Fruit fly (Drosophila melanogaster) whole organism, embryonic: ENCODE data around the gene CG32944.

Source experiments
- Bgb ChIP-seq: fragments of 200-800 bp; sonication (Bioruptor generic); IDR thresholded peaks from 2 replicates; pipeline ENCODE4 v1.3.6; 2022; ENCODE audit warnings: missing biosample characterization, missing genetic modification characterization; ENCODE audit not compliant: partially characterized antibody
- CG10366 ChIP-seq: fragments of 200-800 bp; sonication (Bioruptor generic); IDR thresholded peaks from 2 replicates; pipeline ENCODE4 v1.3.6; 2022; ENCODE audit warnings: missing biosample characterization, missing genetic modification characterization
- CG11398 ChIP-seq: fragments of 200-800 bp; sonication (Bioruptor generic); optimal IDR thresholded peaks from 2 replicates; lab custom pipeline; 2016; ENCODE audit warnings: missing biosample characterization, missing genetic modification characterization
- CG11696 ChIP-seq: fragments of 200-800 bp; sonication (Bioruptor generic); IDR thresholded peaks from 2 replicates; pipeline ENCODE4 v1.3.6; 2022; ENCODE audit warnings: missing biosample characterization, missing genetic modification characterization
- CG15073 ChIP-seq: fragments of 200-800 bp; sonication (Bioruptor generic); optimal IDR thresholded peaks from 2 replicates; lab custom pipeline; 2016; ENCODE audit warnings: missing biosample characterization, missing genetic modification characterization
- CG15269 ChIP-seq: fragments of 200-800 bp; sonication (Bioruptor generic); optimal IDR thresholded peaks from 2 replicates; lab custom pipeline; 2018; ENCODE audit warnings: missing biosample characterization, mild to moderate bottlenecking, missing genetic modification characterization, moderate library complexity
- CG17186 ChIP-seq: fragments of 200-800 bp; sonication (Bioruptor generic); optimal IDR thresholded peaks from 3 replicates; lab custom pipeline; 2017; ENCODE audit warnings: missing biosample characterization, missing genetic modification reagents, missing genetic modification characterization
- CG17385 ChIP-seq: fragments of 200-800 bp; sonication (Bioruptor generic); optimal IDR thresholded peaks from 3 replicates; lab custom pipeline; 2018; ENCODE audit warnings: missing biosample characterization, mild to moderate bottlenecking, missing genetic modification characterization
- CG17829 ChIP-seq: fragments of 200-800 bp; optimal IDR thresholded peaks from 2 replicates; lab custom pipeline; 2019; ENCODE audit warnings: missing biosample characterization, mild to moderate bottlenecking, missing genetic modification characterization, moderate library complexity
- CG2129 ChIP-seq: fragments of 200-800 bp; sonication (Bioruptor generic); IDR thresholded peaks from 2 replicates; pipeline ENCODE4 v1.3.6; 2022; ENCODE audit warnings: missing biosample characterization, missing genetic modification characterization; ENCODE audit not compliant: partially characterized antibody
- CG2199 ChIP-seq: fragments of 200-800 bp; sonication (Bioruptor generic); IDR thresholded peaks from 3 replicates; pipeline ENCODE4 v1.3.6; 2022; ENCODE audit warnings: missing biosample characterization, missing genetic modification characterization
- CG4617 ChIP-seq: fragments of 200-800 bp; sonication (Bioruptor generic); optimal IDR thresholded peaks from 3 replicates; lab custom pipeline; 2016; ENCODE audit warnings: missing biosample characterization, missing genetic modification characterization, borderline replicate concordance
- CG7963 ChIP-seq: fragments of 200-800 bp; sonication (Bioruptor generic); IDR thresholded peaks from 3 replicates; pipeline ENCODE4 v1.3.6; 2022; ENCODE audit warnings: missing biosample characterization, missing genetic modification characterization; ENCODE audit not compliant: partially characterized antibody
- Dfd ChIP-seq, 2 experiments: fragments of >200 bp; optimal IDR thresholded peaks; 2 replicates each; lab custom pipeline; 2017; ENCODE audit warnings: missing biosample characterization in 2 of 2, missing genetic modification characterization in 2 of 2
- E2f2 ChIP-seq: fragments of 200-800 bp; sonication (Bioruptor generic); IDR thresholded peaks from 2 replicates; pipeline ENCODE4 v1.3.6; 2022; ENCODE audit warnings: missing biosample characterization, missing genetic modification characterization
- Fer2 ChIP-seq: fragments of 200-800 bp; sonication (Bioruptor generic); optimal IDR thresholded peaks from 2 replicates; lab custom pipeline; 2018; ENCODE audit warnings: missing biosample characterization, mild to moderate bottlenecking, missing genetic modification characterization, moderate library complexity
- Gsc ChIP-seq: fragments of 200-800 bp; sonication (Bioruptor generic); IDR thresholded peaks from 2 replicates; pipeline ENCODE4 v1.3.6; 2022; ENCODE audit warnings: missing biosample characterization, missing genetic modification characterization
- Hr39 ChIP-seq: fragments of >200 bp; optimal IDR thresholded peaks from 2 replicates; lab custom pipeline; 2017
- Lhr ChIP-seq: fragments of 200-800 bp; sonication (Bioruptor generic); optimal IDR thresholded peaks from 3 replicates; lab custom pipeline; 2017; ENCODE audit warnings: mild to moderate bottlenecking, missing biosample characterization, missing genetic modification reagents, missing genetic modification characterization
- MBD-R2 ChIP-seq: fragments of 200-800 bp; sonication (Bioruptor generic); IDR thresholded peaks from 2 replicates; pipeline ENCODE4 v1.3.6; 2022; ENCODE audit warnings: missing biosample characterization, missing genetic modification characterization
- Meics ChIP-seq: fragments of 200-800 bp; sonication (Bioruptor generic); optimal IDR thresholded peaks from 2 replicates; lab custom pipeline; 2017; ENCODE audit warnings: missing biosample characterization, mild to moderate bottlenecking, missing genetic modification characterization
- NC2β ChIP-seq: fragments of 200-800 bp; sonication (Bioruptor generic); optimal IDR thresholded peaks from 2 replicates; lab custom pipeline; 2016; ENCODE audit warnings: missing biosample characterization, missing genetic modification characterization
- NFAT ChIP-seq: fragments of 200-800 bp; sonication (Bioruptor generic); IDR thresholded peaks from 2 replicates; pipeline ENCODE4 v1.3.6; 2022; ENCODE audit warnings: missing biosample characterization, missing genetic modification characterization
- Nf-YA ChIP-seq: fragments of 200-800 bp; sonication (Bioruptor generic); IDR thresholded peaks from 2 replicates; pipeline ENCODE4 v1.3.6; 2022; ENCODE audit warnings: missing biosample characterization, missing genetic modification characterization
- NfI ChIP-seq: fragments of 200-800 bp; sonication (Bioruptor generic); optimal IDR thresholded peaks from 3 replicates; lab custom pipeline; 2018; ENCODE audit warnings: missing biosample characterization, mild to moderate bottlenecking, missing genetic modification characterization, moderate library complexity
- TFAM ChIP-seq: fragments of 200-800 bp; sonication (Bioruptor generic); optimal IDR thresholded peaks from 2 replicates; lab custom pipeline; 2017; ENCODE audit warnings: missing biosample characterization, missing genetic modification characterization, inconsistent platforms
- ab ChIP-seq: fragments of 200-800 bp; sonication (Bioruptor generic); optimal IDR thresholded peaks from 2 replicates; lab custom pipeline; 2016; ENCODE audit warnings: missing biosample characterization, missing genetic modification characterization
- ash1 ChIP-seq: fragments of 200-800 bp; sonication (Bioruptor generic); optimal IDR thresholded peaks from 2 replicates; lab custom pipeline; 2018; ENCODE audit warnings: missing biosample characterization, mild to moderate bottlenecking, missing genetic modification characterization
- cad ChIP-seq: fragments of >200 bp; optimal IDR thresholded peaks from 2 replicates; lab custom pipeline; 2017; ENCODE audit warnings: missing biosample characterization, missing genetic modification characterization
- dati ChIP-seq: fragments of 200-800 bp; sonication (Bioruptor generic); IDR thresholded peaks from 2 replicates; pipeline ENCODE4 v1.3.6; 2022; ENCODE audit warnings: missing biosample characterization, missing genetic modification characterization
- disco-r ChIP-seq: fragments of 200-800 bp; sonication (Bioruptor generic); optimal IDR thresholded peaks from 2 replicates; lab custom pipeline; 2016; ENCODE audit warnings: missing biosample characterization, missing genetic modification characterization
- ewg ChIP-seq: fragments of 200-800 bp; sonication (Bioruptor generic); optimal IDR thresholded peaks from 3 replicates; lab custom pipeline; 2017; ENCODE audit warnings: mild to moderate bottlenecking, missing biosample characterization, missing genetic modification reagents, missing genetic modification characterization
- eyg ChIP-seq: fragments of 200-800 bp; sonication (Bioruptor generic); optimal IDR thresholded peaks from 3 replicates; lab custom pipeline; 2016; ENCODE audit warnings: missing biosample characterization, missing genetic modification characterization
- fru ChIP-seq: fragments of >200 bp; optimal IDR thresholded peaks from 2 replicates; lab custom pipeline; 2017
- gcm2 ChIP-seq: fragments of 200-800 bp; sonication (Bioruptor generic); optimal IDR thresholded peaks from 2 replicates; lab custom pipeline; 2016; ENCODE audit warnings: missing biosample characterization, missing genetic modification characterization
- grau ChIP-seq: fragments of 200-800 bp; optimal IDR thresholded peaks from 3 replicates; lab custom pipeline; 2019; ENCODE audit warnings: missing biosample characterization, mild to moderate bottlenecking, missing genetic modification characterization, moderate library complexity
- inv ChIP-seq: fragments of 200-800 bp; sonication (Bioruptor generic); IDR thresholded peaks from 2 replicates; pipeline ENCODE4 v1.3.6; 2022; ENCODE audit warnings: missing biosample characterization, missing genetic modification characterization; ENCODE audit not compliant: partially characterized antibody
- lola ChIP-seq, 3 experiments: fragments of >200 bp in 2 of 3; fragments of 200-800 bp in 1 of 3; sonication (Bioruptor generic) in 1 of 3; optimal IDR thresholded peaks; 2 replicates each; lab custom pipeline; 2017 to 2019; ENCODE audit warnings: missing biosample characterization in 3 of 3, missing genetic modification characterization in 3 of 3, mild to moderate bottlenecking in 1 of 3, moderate library complexity in 1 of 3
- p53 ChIP-seq: fragments of 200-800 bp; sonication (Bioruptor generic); optimal IDR thresholded peaks from 2 replicates; lab custom pipeline; 2016; ENCODE audit warnings: missing biosample characterization, missing genetic modification characterization
- pho ChIP-seq: fragments of 200-800 bp; sonication (Bioruptor generic); optimal IDR thresholded peaks from 2 replicates; lab custom pipeline; 2016; ENCODE audit warnings: missing biosample characterization, missing genetic modification characterization
- pnt ChIP-seq: fragments of 200-800 bp; sonication (Bioruptor generic); optimal IDR thresholded peaks from 3 replicates; lab custom pipeline; 2016; ENCODE audit warnings: missing biosample characterization, missing genetic modification characterization
- schlank ChIP-seq: fragments of 200-800 bp; sonication (Bioruptor generic); optimal IDR thresholded peaks from 2 replicates; lab custom pipeline; 2018; ENCODE audit warnings: missing biosample characterization, mild to moderate bottlenecking, missing genetic modification characterization
- slou ChIP-seq: fragments of 200-800 bp; sonication (Bioruptor generic); optimal IDR thresholded peaks from 3 replicates; lab custom pipeline; 2016; ENCODE audit warnings: missing biosample characterization, missing genetic modification characterization
- sob ChIP-seq: fragments of 200-800 bp; sonication (Bioruptor generic); IDR thresholded peaks from 2 replicates; pipeline ENCODE4 v1.3.6; 2022; ENCODE audit warnings: missing biosample characterization, missing genetic modification characterization
- ssp ChIP-seq: fragments of 200-800 bp; sonication (Bioruptor generic); IDR thresholded peaks from 2 replicates; pipeline ENCODE4 v1.3.6; 2022; ENCODE audit warnings: missing biosample characterization, missing genetic modification characterization
- stc ChIP-seq: fragments of 200-800 bp; sonication (Bioruptor generic); IDR thresholded peaks from 2 replicates; pipeline ENCODE4 v1.3.6; 2022; ENCODE audit warnings: missing biosample characterization, missing genetic modification characterization
- tgo ChIP-seq: fragments of 200-800 bp; sonication (Bioruptor generic); IDR thresholded peaks from 3 replicates; pipeline ENCODE4 v1.3.6; 2022; ENCODE audit warnings: missing biosample characterization, missing genetic modification characterization
- tx ChIP-seq: fragments of 200-800 bp; sonication (Bioruptor generic); optimal IDR thresholded peaks from 2 replicates; lab custom pipeline; 2016; ENCODE audit warnings: missing biosample characterization, missing genetic modification characterization
- wek ChIP-seq: fragments of 200-800 bp; sonication (Bioruptor generic); optimal IDR thresholded peaks from 3 replicates; lab custom pipeline; 2018; ENCODE audit warnings: missing biosample characterization, mild to moderate bottlenecking, missing genetic modification characterization, moderate library complexity

The CG32944 gene

dm6 chr3R:4378363-4379354, 40.7 kb downstream of the CG32944 start, which contains the start of gene Sfxn1-3 (continued):
- no peak for TF ChIP-seq CG11696
- no peak for TF ChIP-seq CG7963 (GFP tag; lab: Robert Waterston, UW)
- no peak for TF ChIP-seq lola (GFP tag; optimal IDR thresholded peaks at IDR 0.05; lab: Kevin White, UChicago)
- peak; percentile 57 for TF ChIP-seq pho (GFP tag; lab: Kevin White, UChicago)
- peak; percentile 70 for TF ChIP-seq NFAT (GFP tag; lab: Robert Waterston, UW)
- no peak for TF ChIP-seq slou
- peak; percentile 42 for TF ChIP-seq gcm2
- TF ChIP-seq E2f2 = peak; percentile 25; the same call in 1 of the 2 replicates
- peak; percentile 42 for TF ChIP-seq CG15269
- TF ChIP-seq CG2129 (GFP tag; lab: Robert Waterston, UW) = no peak
- TF ChIP-seq ash1 (GFP tag; lab: Kevin White, UChicago) = peak; percentile 65
- TF ChIP-seq stc = peak; percentile 44; the same call in 1 of the 2 replicates
- no peak for TF ChIP-seq NC2β (GFP tag; lab: Kevin White, UChicago)
- no peak for TF ChIP-seq CG10366 (GFP tag; lab: Robert Waterston, UW)
- TF ChIP-seq CG17385 = peak; percentile 60
- TF ChIP-seq ewg = peak; percentile 91
- TF ChIP-seq CG15073 = no peak
- no peak for TF ChIP-seq CG2199 (GFP tag; lab: Robert Waterston, UW)
- TF ChIP-seq wek = peak; percentile 97
- TF ChIP-seq CG17829 (tag; lab: Kevin White, UChicago) = peak; percentile 9
- no peak for TF ChIP-seq ssp (GFP tag; lab: Robert Waterston, UW)
- TF ChIP-seq fru (lab: Kevin White, UChicago) = no peak
- no peak for TF ChIP-seq Hr39 (lab: Kevin White, UChicago)
- no peak for TF ChIP-seq schlank (tag; lab: Kevin White, UChicago)
- peak; percentile 26 for TF ChIP-seq ab (GFP tag; lab: Kevin White, UChicago)
- no peak for TF ChIP-seq Gsc (GFP tag; lab: Robert Waterston, UW)
- TF ChIP-seq MBD-R2 (GFP tag; lab: Robert Waterston, UW) = peak; percentile 27; the same call in 1 of the 2 replicates
- TF ChIP-seq Dfd (GFP tag; optimal IDR thresholded peaks at IDR 0.05; lab: Kevin White, UChicago) = no peak
- TF ChIP-seq sob (GFP tag; lab: Robert Waterston, UW) = peak; percentile 55
- peak; percentile 16 for TF ChIP-seq pnt (GFP tag; lab: Kevin White, UChicago)
- no peak for TF ChIP-seq p53 (GFP tag; lab: Kevin White, UChicago)
- TF ChIP-seq CG4617 (GFP tag; lab: Kevin White, UChicago) = no peak
- TF ChIP-seq NfI (GFP tag; lab: Kevin White, UChicago) = peak; percentile 38
- no peak; the same call in 1 of the 2 replicates for TF ChIP-seq inv
- TF ChIP-seq grau (tag; lab: Kevin White, UChicago) = peak; percentile 23
- TF ChIP-seq cad = no peak
- peak; percentile 26 for TF ChIP-seq CG11398 (GFP tag; lab: Kevin White, UChicago)
- TF ChIP-seq TFAM (GFP tag; lab: Kevin White, UChicago) = no peak
- TF ChIP-seq Bgb (GFP tag; lab: Robert Waterston, UW) = peak; percentile 75
- no peak for TF ChIP-seq disco-r (GFP tag; lab: Kevin White, UChicago)
- no peak for TF ChIP-seq tx
- TF ChIP-seq Fer2 (tag; lab: Kevin White, UChicago) = no peak
- TF ChIP-seq CG17186 (GFP tag; lab: Kevin White, UChicago) = no peak
- TF ChIP-seq Nf-YA (GFP tag; lab: Robert Waterston, UW) = peak; percentile 44
- peak; percentile 29 for TF ChIP-seq Lhr
- peak; percentile 45 for TF ChIP-seq Meics (GFP tag; lab: Kevin White, UChicago)
- TF ChIP-seq dati (GFP tag; lab: Robert Waterston, UW) = no peak
- TF ChIP-seq eyg = peak; percentile 37
- no peak for TF ChIP-seq tgo (GFP tag; lab: Robert Waterston, UW)
